Fruit fly (Drosophila melanogaster) whole organism, embryonic: ENCODE measurements around the gene CG7182.

Source experiments
- Antp ChIP-seq: fragments of 200-800 bp; sonication (Bioruptor generic); optimal IDR thresholded peaks from 3 replicates; lab custom pipeline; 2016; ENCODE audit warnings: missing biosample characterization, missing genetic modification characterization
- BtbVII ChIP-seq: fragments of 200-800 bp; sonication (Bioruptor generic); optimal IDR thresholded peaks from 3 replicates; lab custom pipeline; 2017; ENCODE audit warnings: missing biosample characterization, mild to moderate bottlenecking, missing genetic modification characterization
- CG11085 ChIP-seq: fragments of 200-800 bp; sonication (Bioruptor generic); IDR thresholded peaks from 2 replicates; pipeline ENCODE4 v1.3.6; 2022; ENCODE audit warnings: missing biosample characterization, missing genetic modification characterization
- CG11247 ChIP-seq: fragments of 200-800 bp; sonication (Bioruptor generic); IDR thresholded peaks from 2 replicates; pipeline ENCODE4 v1.3.6; 2022; ENCODE audit warnings: missing biosample characterization, missing genetic modification characterization
- CG12155 ChIP-seq: fragments of 200-800 bp; sonication (Bioruptor generic); optimal IDR thresholded peaks from 3 replicates; lab custom pipeline; 2016; ENCODE audit warnings: missing biosample characterization, missing genetic modification characterization
- CG15514 ChIP-seq: fragments of 200-800 bp; sonication (Bioruptor generic); optimal IDR thresholded peaks from 3 replicates; lab custom pipeline; 2017; ENCODE audit warnings: missing biosample characterization, missing genetic modification characterization, mild to moderate bottlenecking, moderate library complexity, missing genetic modification reagents
- CG17186 ChIP-seq: fragments of 200-800 bp; sonication (Bioruptor generic); optimal IDR thresholded peaks from 3 replicates; lab custom pipeline; 2017; ENCODE audit warnings: missing biosample characterization, missing genetic modification reagents, missing genetic modification characterization
- CG17612 ChIP-seq: fragments of 200-800 bp; sonication (Bioruptor generic); IDR thresholded peaks from 2 replicates; pipeline ENCODE4 v1.3.6; 2022; ENCODE audit warnings: missing biosample characterization, missing genetic modification characterization
- CG18619 ChIP-seq: fragments of 200-800 bp; sonication (Bioruptor generic); optimal IDR thresholded peaks from 3 replicates; lab custom pipeline; 2017; ENCODE audit warnings: missing biosample characterization, mild to moderate bottlenecking, missing genetic modification characterization
- CG2712 ChIP-seq: fragments of 200-800 bp; optimal IDR thresholded peaks from 3 replicates; lab custom pipeline; 2019; ENCODE audit warnings: missing biosample characterization, mild to moderate bottlenecking, missing genetic modification characterization, moderate library complexity
- CG30020 ChIP-seq: fragments of 200-800 bp; optimal IDR thresholded peaks from 2 replicates; lab custom pipeline; 2019; ENCODE audit warnings: missing biosample characterization, mild to moderate bottlenecking, missing genetic modification characterization, moderate library complexity
- CG31224 ChIP-seq: fragments of 200-800 bp; sonication (Bioruptor generic); IDR thresholded peaks from 2 replicates; pipeline ENCODE4 v1.3.6; 2022; ENCODE audit warnings: missing biosample characterization, missing genetic modification characterization
- CG3407 ChIP-seq: fragments of 200-800 bp; sonication (Bioruptor generic); optimal IDR thresholded peaks from 2 replicates; lab custom pipeline; 2018; ENCODE audit warnings: missing biosample characterization, mild to moderate bottlenecking, missing genetic modification characterization
- CG34422 ChIP-seq: fragments of 200-800 bp; sonication (Bioruptor generic); IDR thresholded peaks from 3 replicates; pipeline ENCODE4 v1.3.6; 2022; ENCODE audit warnings: missing biosample characterization, missing genetic modification characterization
- CG3847 ChIP-seq: fragments of 200-800 bp; sonication (Bioruptor generic); IDR thresholded peaks from 2 replicates; pipeline ENCODE4 v1.3.6; 2022; ENCODE audit warnings: missing biosample characterization, missing genetic modification characterization
- CG6683 ChIP-seq: fragments of 200-800 bp; sonication (Bioruptor generic); optimal IDR thresholded peaks from 2 replicates; lab custom pipeline; 2017; ENCODE audit warnings: missing biosample characterization, mild to moderate bottlenecking, missing genetic modification characterization, missing genetic modification reagents
- CG7963 ChIP-seq: fragments of 200-800 bp; sonication (Bioruptor generic); IDR thresholded peaks from 3 replicates; pipeline ENCODE4 v1.3.6; 2022; ENCODE audit warnings: missing biosample characterization, missing genetic modification characterization; ENCODE audit not compliant: partially characterized antibody
- CG9215 ChIP-seq: fragments of 200-800 bp; sonication (Bioruptor generic); IDR thresholded peaks from 2 replicates; pipeline ENCODE4 v1.3.6; 2022; ENCODE audit warnings: missing biosample characterization, missing genetic modification characterization
- CG9437 ChIP-seq: fragments of 200-800 bp; sonication (Bioruptor generic); optimal IDR thresholded peaks from 2 replicates; lab custom pipeline; 2018; ENCODE audit warnings: missing biosample characterization, mild to moderate bottlenecking, missing genetic modification characterization
- CG9797 ChIP-seq: fragments of 200-800 bp; sonication (Bioruptor generic); optimal IDR thresholded peaks from 3 replicates; lab custom pipeline; 2018; ENCODE audit warnings: missing biosample characterization, mild to moderate bottlenecking, missing genetic modification characterization
- CkIIα-i1 ChIP-seq: fragments of 200-800 bp; sonication (Bioruptor generic); IDR thresholded peaks from 2 replicates; pipeline ENCODE4 v1.3.6; 2022; ENCODE audit warnings: missing biosample characterization, missing genetic modification characterization
- Dad ChIP-seq: fragments of 200-800 bp; sonication (Bioruptor generic); optimal IDR thresholded peaks from 3 replicates; lab custom pipeline; 2016; ENCODE audit warnings: missing biosample characterization, missing genetic modification characterization
- Eip74EF ChIP-seq, 2 experiments: fragments of 200-800 bp in 1 of 2; fragments of >200 bp in 1 of 2; sonication (Bioruptor generic) in 1 of 2; optimal IDR thresholded peaks; 2 replicates each; lab custom pipeline; 2017 to 2019; ENCODE audit warnings: missing biosample characterization in 2 of 2, missing genetic modification characterization in 2 of 2, mild to moderate bottlenecking in 1 of 2, moderate library complexity in 1 of 2
- Gsc ChIP-seq: fragments of 200-800 bp; sonication (Bioruptor generic); IDR thresholded peaks from 2 replicates; pipeline ENCODE4 v1.3.6; 2022; ENCODE audit warnings: missing biosample characterization, missing genetic modification characterization
- Lim3 ChIP-seq: fragments of 200-800 bp; sonication (Bioruptor generic); IDR thresholded peaks from 2 replicates; pipeline ENCODE4 v1.3.6; 2022; ENCODE audit warnings: missing biosample characterization, missing genetic modification characterization
- Myb ChIP-seq: fragments of 200-800 bp; sonication (Bioruptor generic); optimal IDR thresholded peaks from 2 replicates; lab custom pipeline; 2016; ENCODE audit warnings: missing biosample characterization, missing genetic modification characterization
- NfI ChIP-seq: fragments of 200-800 bp; sonication (Bioruptor generic); optimal IDR thresholded peaks from 3 replicates; lab custom pipeline; 2018; ENCODE audit warnings: missing biosample characterization, mild to moderate bottlenecking, missing genetic modification characterization, moderate library complexity
- Oaz ChIP-seq: fragments of 200-800 bp; sonication (Bioruptor generic); IDR thresholded peaks from 2 replicates; pipeline ENCODE4 v1.3.6; 2022; ENCODE audit warnings: missing biosample characterization, missing genetic modification characterization
- Sin3A ChIP-seq: fragments of >200 bp; optimal IDR thresholded peaks from 2 replicates; lab custom pipeline; 2018
- Spps ChIP-seq: fragments of 200-800 bp; sonication (Bioruptor generic); optimal IDR thresholded peaks from 2 replicates; lab custom pipeline; 2018; ENCODE audit warnings: missing biosample characterization, mild to moderate bottlenecking, missing genetic modification characterization
- ac ChIP-seq: fragments of 200-800 bp; sonication (Bioruptor generic); optimal IDR thresholded peaks from 3 replicates; lab custom pipeline; 2017; ENCODE audit warnings: missing biosample characterization, mild to moderate bottlenecking, missing genetic modification characterization
- al ChIP-seq: fragments of 200-800 bp; sonication (Bioruptor generic); IDR thresholded peaks from 2 replicates; pipeline ENCODE4 v1.3.6; 2022; ENCODE audit warnings: missing biosample characterization, missing genetic modification characterization
- amos ChIP-seq: fragments of 200-800 bp; sonication (Bioruptor generic); IDR thresholded peaks from 2 replicates; pipeline ENCODE4 v1.3.6; 2022; ENCODE audit warnings: missing biosample characterization, missing genetic modification characterization; ENCODE audit not compliant: partially characterized antibody
- aop ChIP-seq: fragments of 200-800 bp; sonication (Bioruptor generic); IDR thresholded peaks from 2 replicates; pipeline ENCODE4 v1.3.6; 2022; ENCODE audit warnings: missing biosample characterization, missing genetic modification characterization
- ase ChIP-seq: fragments of 200-800 bp; sonication (Bioruptor generic); IDR thresholded peaks from 3 replicates; pipeline ENCODE4 v1.3.6; 2022; ENCODE audit warnings: missing biosample characterization, missing genetic modification characterization
- az2 ChIP-seq: fragments of 200-800 bp; sonication (Bioruptor generic); optimal IDR thresholded peaks from 3 replicates; lab custom pipeline; 2016; ENCODE audit warnings: missing biosample characterization, missing genetic modification characterization
- bbx ChIP-seq: fragments of 200-800 bp; sonication (Bioruptor generic); IDR thresholded peaks from 2 replicates; pipeline ENCODE4 v1.3.6; 2022; ENCODE audit warnings: missing biosample characterization, missing genetic modification characterization; ENCODE audit not compliant: partially characterized antibody
- btn ChIP-seq: fragments of 200-800 bp; sonication (Bioruptor generic); optimal IDR thresholded peaks from 2 replicates; lab custom pipeline; 2016; ENCODE audit warnings: missing biosample characterization, missing genetic modification characterization
- chm ChIP-seq: fragments of 200-800 bp; sonication (Bioruptor generic); IDR thresholded peaks from 2 replicates; pipeline ENCODE4 v1.3.6; 2022; ENCODE audit warnings: missing biosample characterization, missing genetic modification characterization
- dan ChIP-seq: fragments of 200-800 bp; sonication (Bioruptor generic); IDR thresholded peaks from 2 replicates; pipeline ENCODE4 v1.3.6; 2022; ENCODE audit warnings: missing biosample characterization, missing genetic modification characterization
- en ChIP-seq: fragments of 200-800 bp; sonication (Bioruptor generic); optimal IDR thresholded peaks from 2 replicates; lab custom pipeline; 2016; ENCODE audit warnings: missing biosample characterization, missing genetic modification characterization
- grau ChIP-seq: fragments of 200-800 bp; optimal IDR thresholded peaks from 3 replicates; lab custom pipeline; 2019; ENCODE audit warnings: missing biosample characterization, mild to moderate bottlenecking, missing genetic modification characterization, moderate library complexity
- her ChIP-seq: fragments of 200-800 bp; sonication (Bioruptor generic); optimal IDR thresholded peaks from 2 replicates; lab custom pipeline; 2016; ENCODE audit warnings: missing biosample characterization, missing genetic modification characterization
- lmd ChIP-seq: fragments of 200-800 bp; sonication (Bioruptor generic); IDR thresholded peaks from 2 replicates; pipeline ENCODE4 v1.3.6; 2022; ENCODE audit warnings: missing biosample characterization, missing genetic modification characterization
- ranshi ChIP-seq: fragments of 200-800 bp; sonication (Bioruptor generic); IDR thresholded peaks from 2 replicates; pipeline ENCODE4 v1.3.6; 2022; ENCODE audit warnings: missing biosample characterization, missing genetic modification characterization
- sr ChIP-seq: fragments of 200-800 bp; sonication (Bioruptor generic); IDR thresholded peaks from 3 replicates; pipeline ENCODE4 v1.3.6; 2022; ENCODE audit warnings: missing biosample characterization, missing genetic modification characterization
- ssp ChIP-seq: fragments of 200-800 bp; sonication (Bioruptor generic); IDR thresholded peaks from 2 replicates; pipeline ENCODE4 v1.3.6; 2022; ENCODE audit warnings: missing biosample characterization, missing genetic modification characterization
- stwl ChIP-seq: fragments of 200-800 bp; sonication (Bioruptor generic); optimal IDR thresholded peaks from 3 replicates; lab custom pipeline; 2018; ENCODE audit warnings: missing biosample characterization, mild to moderate bottlenecking, missing genetic modification characterization, moderate library complexity
- usp ChIP-seq: fragments of >200 bp; optimal IDR thresholded peaks from 2 replicates; lab custom pipeline; 2017; ENCODE audit warnings: missing biosample characterization, missing genetic modification characterization
- wek ChIP-seq: fragments of 200-800 bp; sonication (Bioruptor generic); optimal IDR thresholded peaks from 3 replicates; lab custom pipeline; 2018; ENCODE audit warnings: missing biosample characterization, mild to moderate bottlenecking, missing genetic modification characterization, moderate library complexity
- yki ChIP-seq: fragments of >200 bp; optimal IDR thresholded peaks from 3 replicates; lab custom pipeline; 2018

CG7182 gene

dm6 chr3L:8315141-8315816 is 30.9 kb downstream of the CG7182 start, which contains the start of gene Cpsf6 (continued):
- TF ChIP-seq CG9797 (GFP tag; lab: Kevin White, UChicago) (peak; percentile 84), amos (GFP tag; lab: Robert Waterston, UW) (no peak), ssp (GFP tag; lab: Robert Waterston, UW) (peak; percentile 74), CG7963 (GFP tag; lab: Robert Waterston, UW) (no peak), CG3847 (GFP tag; lab: Robert Waterston, UW) (peak; percentile 66), CG12155 (GFP tag; lab: Kevin White, UChicago) (peak; percentile 44), wek (GFP tag; lab: Kevin White, UChicago) (peak; percentile 99), stwl (tag; lab: Kevin White, UChicago) (peak; percentile 60), chm (GFP tag; lab: Robert Waterston, UW) (peak; percentile 50), yki (lab: Kevin White, UChicago) (no peak), en (no peak), CG2712 (tag; lab: Kevin White, UChicago) (peak; percentile 78), Dad (GFP tag; lab: Kevin White, UChicago) (no peak), usp (GFP tag; lab: Kevin White, UChicago) (no peak), NfI (peak; percentile 57), bbx (GFP tag; lab: Robert Waterston, UW) (no peak), ac (no peak), Antp (no peak), Oaz (peak; percentile 31; the same call in 1 of the 2 replicates), BtbVII (GFP tag; lab: Kevin White, UChicago) (no peak), her (GFP tag; lab: Kevin White, UChicago) (no peak), Lim3 (no peak), CG6683 (GFP tag; lab: Kevin White, UChicago) (no peak), CG15514 (GFP tag; lab: Kevin White, UChicago) (peak; percentile 80), CG31224 (GFP tag; lab: Robert Waterston, UW) (peak; percentile 53), CG17612 (no peak), az2 (GFP tag; lab: Kevin White, UChicago) (peak; percentile 74), CkIIα-i1 (GFP tag; lab: Robert Waterston, UW) (no peak), grau (peak; percentile 75), dan (GFP tag; lab: Robert Waterston, UW) (no peak), Sin3A (lab: Kevin White, UChicago) (peak; percentile 83), Myb (GFP tag; lab: Kevin White, UChicago) (peak; percentile 94), ase (peak; percentile 63; the same call in 2 of the 3 replicates), CG34422 (GFP tag; lab: Robert Waterston, UW) (peak; percentile 96), CG3407 (GFP tag; lab: Kevin White, UChicago) (no peak), CG17186 (GFP tag; lab: Kevin White, UChicago) (peak; percentile 54), btn (no peak), CG9437 (GFP tag; lab: Kevin White, UChicago) (peak; percentile 6), Gsc (GFP tag; lab: Robert Waterston, UW) (no peak), lmd (peak; percentile 44; the same call in 1 of the 2 replicates), CG9215 (GFP tag; lab: Robert Waterston, UW) (peak; percentile 44; the same call in 1 of the 2 replicates), aop (GFP tag; lab: Robert Waterston, UW) (no peak), ranshi (GFP tag; lab: Robert Waterston, UW) (no peak; the same call in 1 of the 2 replicates), sr (GFP tag; lab: Robert Waterston, UW) (0 out of 3 replicates have a peak, but pooled peaks have one; percentile 2), al (GFP tag; lab: Robert Waterston, UW) (peak; percentile 48; the same call in 1 of the 2 replicates), Eip74EF (GFP tag; optimal IDR thresholded peaks at IDR 0.05; lab: Kevin White, UChicago) (no peak), CG11247 (peak; percentile 39; the same call in 1 of the 2 replicates), CG30020 (tag; lab: Kevin White, UChicago) (peak; percentile 64), Spps (peak; percentile 38), CG11085 (GFP tag; lab: Robert Waterston, UW) (no peak), CG18619 (GFP tag; lab: Kevin White, UChicago) (peak; percentile 35)
